Worm (Caenorhabditis elegans): ENCODE results near the gene F35E8.2.

ce11 chrV:15915307-15915706 lies 9.8 kb downstream of the F35E8.2 start:
- TF ChIP-seq elt-3 (tag; optimal IDR thresholded peaks at IDR 0.05) (no peak), pha-4 (tag; optimal IDR thresholded peaks at IDR 0.05) (no peak), blmp-1 (tag; optimal IDR thresholded peaks at IDR 0.05) (no peak), mls-2 (tag; optimal IDR thresholded peaks at IDR 0.05) (no peak), unc-62 (GFP tag; optimal IDR thresholded peaks at IDR 0.05) (no peak), nhr-76 (tag; optimal IDR thresholded peaks at IDR 0.05) (no peak)
